Fruit fly (Drosophila melanogaster): ENCODE results near the gene PolA2.

Gene PolA2

dm6 chr3R:27289638-27290037 lies 50.7 kb downstream of the PolA2 start (continued):
- TF ChIP-seq Side (GFP tag; optimal IDR thresholded peaks at IDR 0.05) (peak; percentile 57), Poxn (GFP tag; IDR thresholded peaks at IDR 0.05) (no peak), Ravus (GFP tag; IDR thresholded peaks at IDR 0.05) (no peak), ara (GFP tag; IDR thresholded peaks at IDR 0.05) (peak; percentile 39; the same call in 1 of the 2 replicates), CG15269 (tag; optimal IDR thresholded peaks at IDR 0.05) (peak; percentile 32), CG8290 (GFP tag; optimal IDR thresholded peaks at IDR 0.05) (peak; percentile 7), CG8290 (tag; optimal IDR thresholded peaks at IDR 0.05) (peak in 1 of 2 experiments; percentile 56), sob (GFP tag; IDR thresholded peaks at IDR 0.05) (peak; percentile 51), CG5245 (GFP tag; optimal IDR thresholded peaks at IDR 0.05) (no peak), Lpt (GFP tag; optimal IDR thresholded peaks at IDR 0.05) (no peak), so (GFP tag; IDR thresholded peaks at IDR 0.05) (no peak), knrl (GFP tag; IDR thresholded peaks at IDR 0.05; ENCODE audit: partially characterized antibody) (no peak), nerfin-1 (tag; optimal IDR thresholded peaks at IDR 0.05) (peak; percentile 8), CrebB (tag; optimal IDR thresholded peaks at IDR 0.05) (peak; percentile 26), CkIIα-i1 (GFP tag; IDR thresholded peaks at IDR 0.05) (no peak), CG16813 (GFP tag; IDR thresholded peaks at IDR 0.05; ENCODE audit: partially characterized antibody) (no peak), CG15479 (GFP tag; optimal IDR thresholded peaks at IDR 0.05) (no peak), onecut (GFP tag; IDR thresholded peaks at IDR 0.05) (peak; percentile 33), HLH54F (GFP tag; optimal IDR thresholded peaks at IDR 0.05) (peak; percentile 11), Antp (GFP tag; optimal IDR thresholded peaks at IDR 0.05) (peak; percentile 12), CG15514 (GFP tag; optimal IDR thresholded peaks at IDR 0.05) (peak; percentile 15), CG14667 (GFP tag; IDR thresholded peaks at IDR 0.05) (no peak), MESR4 (GFP tag; optimal IDR thresholded peaks at IDR 0.05) (no peak), Deaf1 (tag; optimal IDR thresholded peaks at IDR 0.05) (peak; percentile 21), Ssrp (tag; optimal IDR thresholded peaks at IDR 0.05) (peak; percentile 25), tio (GFP tag; optimal IDR thresholded peaks at IDR 0.05) (no peak), wek (GFP tag; optimal IDR thresholded peaks at IDR 0.05) (no peak), CG30020 (tag; optimal IDR thresholded peaks at IDR 0.05) (no peak), trem (tag; optimal IDR thresholded peaks at IDR 0.05) (no peak), CG8924 (tag; optimal IDR thresholded peaks at IDR 0.05) (peak; percentile 37), sd (tag; optimal IDR thresholded peaks at IDR 0.05) (peak; percentile 36), h (optimal IDR thresholded peaks at IDR 0.05) (no peak), CG13123 (GFP tag; optimal IDR thresholded peaks at IDR 0.05) (no peak), CG13424 (tag; optimal IDR thresholded peaks at IDR 0.05) (peak; percentile 33), CG18262 (tag; optimal IDR thresholded peaks at IDR 0.05) (peak; percentile 55), eve (GFP tag; optimal IDR thresholded peaks at IDR 0.05) (no peak), dmrt11E (tag; optimal IDR thresholded peaks at IDR 0.05) (peak; percentile 27), prd (optimal IDR thresholded peaks at IDR 0.05) (no peak), prd (GFP tag; IDR thresholded peaks at IDR 0.05) (peak; percentile 38; the same call in 2 of the 3 replicates), Ets65A (GFP tag) (peak; percentile 61), Doc2 (GFP tag; IDR thresholded peaks at IDR 0.05) (no peak), dmrt99B (tag; optimal IDR thresholded peaks at IDR 0.05) (peak; percentile 35), CG3407 (GFP tag; optimal IDR thresholded peaks at IDR 0.05) (no peak), org-1 (GFP tag; optimal IDR thresholded peaks at IDR 0.05) (no peak), CG31365 (tag; optimal IDR thresholded peaks at IDR 0.05) (no peak), Sox100B (GFP tag; optimal IDR thresholded peaks at IDR 0.05) (no peak), wdn (GFP tag; IDR thresholded peaks at IDR 0.05) (no peak), Oli (tag; optimal IDR thresholded peaks at IDR 0.05) (peak; percentile 51), Pdp1 (GFP tag; optimal IDR thresholded peaks at IDR 0.05) (peak; percentile 32 to 44), CG7357 (GFP tag; IDR thresholded peaks at IDR 0.05) (no peak), CG17359 (tag; optimal IDR thresholded peaks at IDR 0.05) (peak; percentile 48), CG7372 (GFP tag; IDR thresholded peaks at IDR 0.05) (no peak)

Measured in whole organism, embryonic.